Fruit fly (Drosophila melanogaster) whole organism, pupa: ENCODE measurements around the gene dy.

ENCODE experiments used
- CG10348 ChIP-seq: fragments of 200-800 bp; sonication (Bioruptor generic); IDR thresholded peaks from 2 replicates; pipeline ENCODE4 v1.3.6; 2022; ENCODE audit warnings: missing biosample characterization, missing genetic modification characterization
- CG12605 ChIP-seq: fragments of 200-800 bp; sonication (Bioruptor generic); IDR thresholded peaks from 2 replicates; pipeline ENCODE4 v1.3.6; 2022; ENCODE audit warnings: missing biosample characterization, missing genetic modification characterization
- CG13204 ChIP-seq: fragments of 200-800 bp; sonication (Bioruptor generic); optimal IDR thresholded peaks from 2 replicates; lab custom pipeline; 2018; ENCODE audit warnings: missing biosample characterization, mild to moderate bottlenecking, missing genetic modification characterization, moderate library complexity
- CG14655 ChIP-seq: fragments of 200-800 bp; sonication (Bioruptor generic); optimal IDR thresholded peaks from 3 replicates; lab custom pipeline; 2017; ENCODE audit warnings: mild to moderate bottlenecking, missing biosample characterization, missing genetic modification reagents, missing genetic modification characterization
- CG15710 ChIP-seq: fragments of 200-800 bp; sonication (Bioruptor generic); optimal IDR thresholded peaks from 2 replicates; lab custom pipeline; 2018; ENCODE audit warnings: missing biosample characterization, mild to moderate bottlenecking, missing genetic modification characterization, moderate library complexity
- CG17806 ChIP-seq: fragments of 200-800 bp; sonication (Bioruptor generic); optimal IDR thresholded peaks from 2 replicates; lab custom pipeline; 2018; ENCODE audit warnings: missing biosample characterization, mild to moderate bottlenecking, missing genetic modification characterization, moderate library complexity
- CG32121 ChIP-seq: fragments of 200-800 bp; sonication (Bioruptor generic); IDR thresholded peaks from 2 replicates; pipeline ENCODE4 v1.3.6; 2022; ENCODE audit warnings: missing biosample characterization, missing genetic modification characterization
- CG34367 ChIP-seq: fragments of 200-800 bp; sonication (Bioruptor generic); optimal IDR thresholded peaks from 2 replicates; lab custom pipeline; 2018; ENCODE audit warnings: missing biosample characterization, mild to moderate bottlenecking, missing genetic modification characterization
- CG4496 ChIP-seq: fragments of 200-800 bp; sonication (Bioruptor generic); IDR thresholded peaks from 3 replicates; pipeline ENCODE4 v1.3.6; 2022; ENCODE audit warnings: missing biosample characterization, missing genetic modification characterization
- CG8159 ChIP-seq: fragments of 200-800 bp; sonication (Bioruptor generic); optimal IDR thresholded peaks from 3 replicates; lab custom pipeline; 2018; ENCODE audit warnings: missing biosample characterization, mild to moderate bottlenecking, missing genetic modification characterization, moderate library complexity
- CG8301 ChIP-seq: fragments of 200-800 bp; sonication (Bioruptor generic); optimal IDR thresholded peaks from 2 replicates; lab custom pipeline; 2018; ENCODE audit warnings: missing biosample characterization, mild to moderate bottlenecking, missing genetic modification characterization
- CG9948 ChIP-seq: fragments of 200-800 bp; sonication (Bioruptor generic); optimal IDR thresholded peaks from 2 replicates; lab custom pipeline; 2018; ENCODE audit warnings: missing biosample characterization, mild to moderate bottlenecking, missing genetic modification characterization, moderate library complexity
- D1 ChIP-seq: fragments of 200-800 bp; sonication (Bioruptor generic); optimal IDR thresholded peaks from 2 replicates; lab custom pipeline; 2018; ENCODE audit warnings: missing biosample characterization, mild to moderate bottlenecking, missing genetic modification characterization, moderate library complexity
- EcR ChIP-seq: fragments of 200-800 bp; sonication (Bioruptor generic); optimal IDR thresholded peaks from 3 replicates; lab custom pipeline; 2019; ENCODE audit warnings: missing biosample characterization, missing genetic modification characterization, mild to moderate bottlenecking, moderate library complexity, missing genetic modification reagents
- Ets98B ChIP-seq: fragments of 200-800 bp; sonication (Bioruptor generic); IDR thresholded peaks from 2 replicates; pipeline ENCODE4 v1.3.6; 2022; ENCODE audit warnings: missing biosample characterization, missing genetic modification characterization
- Pif1A ChIP-seq: fragments of 200-800 bp; sonication (Bioruptor generic); optimal IDR thresholded peaks from 3 replicates; lab custom pipeline; 2016; ENCODE audit warnings: missing biosample characterization, missing genetic modification characterization
- Pif1B ChIP-seq: fragments of 200-800 bp; sonication (Bioruptor generic); optimal IDR thresholded peaks from 3 replicates; lab custom pipeline; 2016; ENCODE audit warnings: missing biosample characterization, missing genetic modification characterization
- Snoo ChIP-seq: fragments of 200-800 bp; sonication (Bioruptor generic); optimal IDR thresholded peaks from 3 replicates; lab custom pipeline; 2017; ENCODE audit warnings: missing biosample characterization, mild to moderate bottlenecking, missing genetic modification characterization, inconsistent platforms
- fd96Ca ChIP-seq: fragments of 200-800 bp; sonication (Bioruptor generic); IDR thresholded peaks from 3 replicates; pipeline ENCODE4 v1.3.6; 2022; ENCODE audit warnings: missing biosample characterization, missing genetic modification characterization
- gl ChIP-seq: fragments of 200-800 bp; sonication (Bioruptor generic); optimal IDR thresholded peaks from 2 replicates; lab custom pipeline; 2018; ENCODE audit warnings: missing biosample characterization, mild to moderate bottlenecking, missing genetic modification characterization
- rn ChIP-seq: fragments of 200-800 bp; sonication (Bioruptor generic); IDR thresholded peaks from 2 replicates; pipeline ENCODE4 v1.3.6; 2022; ENCODE audit warnings: missing biosample characterization, missing genetic modification characterization

The dy gene

dm6 chrX:11778734-11779220 lies at the start of gene dy:
TSS of gene dy (minus strand) at chrX:11778784.
- TF ChIP-seq CG4496 (no peak), CG9948 (tag; lab: Kevin White, UChicago) (no peak), D1 (tag; lab: Kevin White, UChicago) (no peak), fd96Ca (GFP tag; lab: Robert Waterston, UW) (no peak), Ets98B (GFP tag; lab: Robert Waterston, UW) (no peak), CG32121 (GFP tag; lab: Robert Waterston, UW) (no peak), EcR (GFP tag; lab: Kevin White, UChicago) (no peak), CG15710 (no peak), CG13204 (GFP tag; lab: Kevin White, UChicago) (no peak), Snoo (tag; lab: Kevin White, UChicago) (no peak), CG17806 (tag; lab: Kevin White, UChicago) (no peak), CG10348 (GFP tag; lab: Robert Waterston, UW) (no peak), rn (GFP tag; lab: Robert Waterston, UW) (no peak), CG8301 (no peak), Pif1B (GFP tag; lab: Kevin White, UChicago) (no peak), CG12605 (no peak), CG34367 (no peak), CG14655 (GFP tag; lab: Kevin White, UChicago) (no peak), gl (tag; lab: Kevin White, UChicago) (no peak)

dm6 chrX:11823003-11823402 lies 44.4 kb upstream of the dy start:
- no peak for TF ChIP-seq D1 (tag; lab: Kevin White, UChicago)
- TF ChIP-seq CG4496 = peak; percentile 50; the same call in 2 of the 3 replicates
- TF ChIP-seq CG14655 (GFP tag; lab: Kevin White, UChicago) = no peak
- TF ChIP-seq Pif1A (GFP tag; lab: Kevin White, UChicago) = no peak
- TF ChIP-seq CG10348 (GFP tag; lab: Robert Waterston, UW) = no peak
- TF ChIP-seq EcR (GFP tag; lab: Kevin White, UChicago) = peak; percentile 38
- TF ChIP-seq CG17806 (tag; lab: Kevin White, UChicago) = peak; percentile 4
- peak; percentile 19 for TF ChIP-seq CG15710
- peak; percentile 85 for TF ChIP-seq CG12605
- TF ChIP-seq CG8301 = peak; percentile 54
- TF ChIP-seq Ets98B (GFP tag; lab: Robert Waterston, UW) = peak; percentile 60
- TF ChIP-seq CG13204 (GFP tag; lab: Kevin White, UChicago) = no peak
- peak; percentile 14 for TF ChIP-seq CG34367
- TF ChIP-seq CG32121 (GFP tag; lab: Robert Waterston, UW) = peak; percentile 65
- TF ChIP-seq Snoo (tag; lab: Kevin White, UChicago) = no peak
- no peak for TF ChIP-seq rn (GFP tag; lab: Robert Waterston, UW)
- TF ChIP-seq CG8159 = peak; percentile 83
- peak; percentile 11 for TF ChIP-seq CG9948 (tag; lab: Kevin White, UChicago)
- TF ChIP-seq gl (tag; lab: Kevin White, UChicago) = peak; percentile 44
- no peak for TF ChIP-seq Pif1B (GFP tag; lab: Kevin White, UChicago)
- TF ChIP-seq fd96Ca (GFP tag; lab: Robert Waterston, UW) = peak; percentile 62; the same call in 1 of the 3 replicates

- no peak for TF ChIP-seq Pif1B (GFP tag; lab: Kevin White, UChicago)
- TF ChIP-seq CG34367 = no peak
- TF ChIP-seq Snoo (tag; lab: Kevin White, UChicago) = no peak
- TF ChIP-seq CG32121 (GFP tag; lab: Robert Waterston, UW) = 0 out of 2 replicates have a peak, but pooled peaks have one; percentile 17
- no peak; the same call in 2 of the 3 replicates for TF ChIP-seq fd96Ca (GFP tag; lab: Robert Waterston, UW)
- TF ChIP-seq D1 (tag; lab: Kevin White, UChicago) = no peak
- no peak for TF ChIP-seq CG13204 (GFP tag; lab: Kevin White, UChicago)
- TF ChIP-seq rn (GFP tag; lab: Robert Waterston, UW) = no peak
- peak; percentile 33 for TF ChIP-seq CG8301
- TF ChIP-seq CG10348 (GFP tag; lab: Robert Waterston, UW) = no peak
- TF ChIP-seq CG12605 = no peak
- peak; percentile 27 for TF ChIP-seq Pif1A (GFP tag; lab: Kevin White, UChicago)
- peak; percentile 81 for TF ChIP-seq CG8159
- peak; percentile 25 for TF ChIP-seq CG14655 (GFP tag; lab: Kevin White, UChicago)
- TF ChIP-seq CG9948 (tag; lab: Kevin White, UChicago) = no peak
- no peak for TF ChIP-seq CG17806 (tag; lab: Kevin White, UChicago)
- TF ChIP-seq CG15710 = no peak
- TF ChIP-seq Ets98B (GFP tag; lab: Robert Waterston, UW) = peak; percentile 47
- no peak for TF ChIP-seq EcR (GFP tag; lab: Kevin White, UChicago)
- TF ChIP-seq CG4496 = peak; percentile 61; the same call in 2 of the 3 replicates
- no peak for TF ChIP-seq gl (tag; lab: Kevin White, UChicago)
Measured at dm6 chrX:11821946-11822345, 43.4 kb upstream of the dy start.

DNA sequence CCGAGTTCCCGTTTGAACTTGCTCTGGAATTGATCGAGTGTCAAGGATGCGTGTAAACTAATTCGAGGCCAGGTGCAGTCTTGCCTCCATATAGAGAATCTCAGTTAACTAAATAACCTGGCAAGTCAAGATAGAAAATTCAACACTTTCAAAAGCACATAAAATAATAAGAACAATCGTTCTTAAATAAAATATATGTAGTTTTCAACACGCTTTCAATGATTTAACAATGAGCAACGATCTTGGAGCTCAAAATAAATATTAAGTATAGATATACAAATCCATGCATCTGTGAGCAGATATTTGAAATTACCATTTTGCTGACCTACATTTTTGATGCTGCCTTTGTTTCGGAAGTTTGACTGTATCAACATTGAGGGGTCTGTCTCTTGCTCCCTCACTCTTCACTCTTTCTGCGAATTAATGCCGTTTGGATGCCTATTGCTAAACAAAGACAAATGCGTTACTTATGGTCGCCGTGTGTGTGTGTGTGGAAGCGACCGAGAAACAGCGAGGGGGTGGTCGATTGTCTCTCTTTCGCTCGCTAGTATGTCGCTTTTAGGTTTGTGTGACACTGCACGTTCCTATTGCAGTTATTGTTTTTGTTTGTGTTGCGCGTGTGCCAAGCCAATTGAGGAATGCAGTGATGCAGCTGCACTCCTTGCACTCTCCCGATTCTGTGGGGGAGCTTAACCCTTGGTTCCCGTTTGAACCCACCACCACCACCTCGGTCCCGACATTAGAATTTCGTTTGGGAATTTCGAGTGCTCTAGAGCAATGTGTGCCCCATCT lies 41.9 kb upstream of the dy start:
- peak; percentile 43 for TF ChIP-seq CG15710
- peak; percentile 83 for TF ChIP-seq CG8301
- peak; percentile 30 for TF ChIP-seq CG8159
- 0 out of 2 replicates have a peak, but pooled peaks have one; percentile 28 for TF ChIP-seq rn (GFP tag; lab: Robert Waterston, UW)
- no peak for TF ChIP-seq D1 (tag; lab: Kevin White, UChicago)
- peak; percentile 36 for TF ChIP-seq CG9948 (tag; lab: Kevin White, UChicago)
- TF ChIP-seq gl (tag; lab: Kevin White, UChicago) = no peak
- no peak; the same call in 1 of the 2 replicates for TF ChIP-seq CG12605
- peak; percentile 60 for TF ChIP-seq CG32121 (GFP tag; lab: Robert Waterston, UW)
- no peak for TF ChIP-seq CG13204 (GFP tag; lab: Kevin White, UChicago)
- TF ChIP-seq Pif1B (GFP tag; lab: Kevin White, UChicago) = peak; percentile 58
- no peak; the same call in 1 of the 2 replicates for TF ChIP-seq CG10348 (GFP tag; lab: Robert Waterston, UW)
- TF ChIP-seq Pif1A (GFP tag; lab: Kevin White, UChicago) = peak; percentile 52
- peak; percentile 17 for TF ChIP-seq CG34367
- peak; percentile 86 for TF ChIP-seq CG14655 (GFP tag; lab: Kevin White, UChicago)
- no peak for TF ChIP-seq CG17806 (tag; lab: Kevin White, UChicago)
- TF ChIP-seq Ets98B (GFP tag; lab: Robert Waterston, UW) = peak; percentile 61; the same call in 1 of the 2 replicates
- peak; percentile 72 for TF ChIP-seq CG4496
- peak; percentile 4 for TF ChIP-seq Snoo (tag; lab: Kevin White, UChicago)
- TF ChIP-seq EcR (GFP tag; lab: Kevin White, UChicago) = no peak
- TF ChIP-seq fd96Ca (GFP tag; lab: Robert Waterston, UW) = peak; percentile 68
